Worm (Caenorhabditis elegans) whole organism, midembryonic: ENCODE measurements around the gene D1086.6.

ENCODE experiments used
- T22C8.4 ChIP-seq: fragments of 200-800 bp; sonication (Bioruptor generic); IDR thresholded peaks from 2 replicates; pipeline ENCODE4 v1.3.6; 2022; ENCODE audit warnings: missing genetic modification characterization, missing compliant biosample characterization
- cog-1 ChIP-seq: sonication (generic microtip); optimal IDR thresholded peaks from 2 replicates; lab custom pipeline; 2016; ENCODE audit warnings: missing genetic modification characterization, missing compliant biosample characterization
- flt-1 ChIP-seq: fragments of 200-800 bp; sonication (Bioruptor generic); IDR thresholded peaks from 2 replicates; pipeline ENCODE4 v1.3.6; 2022; ENCODE audit warnings: missing genetic modification characterization, missing compliant biosample characterization
- klf-2 ChIP-seq: fragments of 200-800 bp; sonication (Bioruptor generic); conservative IDR thresholded peaks from 2 replicates; pipeline ENCODE4 v1.3.6; 2022; ENCODE audit warnings: missing genetic modification reagents, missing genetic modification characterization, missing compliant biosample characterization
- med-1 ChIP-seq: sonication (generic microtip); optimal IDR thresholded peaks from 2 replicates; lab custom pipeline; 2017; ENCODE audit warnings: missing genetic modification characterization, mild to moderate bottlenecking, missing compliant biosample characterization, antibody characterized with exemption, missing genetic modification reagents; ENCODE audit not compliant: insufficient read depth
- ref-1 ChIP-seq: fragments of 200-800 bp; sonication (Bioruptor generic); conservative IDR thresholded peaks from 2 replicates; pipeline ENCODE4 v1.3.6; 2022; ENCODE audit warnings: missing genetic modification reagents, missing genetic modification characterization, missing compliant biosample characterization
- tab-1 ChIP-seq: fragments of 200-800 bp; sonication (Bioruptor generic); IDR thresholded peaks from 2 replicates; pipeline ENCODE4 v1.3.6; 2022; ENCODE audit warnings: missing genetic modification characterization, missing compliant biosample characterization
- ztf-23 ChIP-seq: fragments of 200-800 bp; sonication (Bioruptor generic); IDR thresholded peaks from 2 replicates; pipeline ENCODE4 v1.3.6; 2022; ENCODE audit warnings: missing genetic modification reagents, missing genetic modification characterization, missing compliant biosample characterization
- ztf-29 ChIP-seq: fragments of 200-800 bp; sonication (Bioruptor generic); IDR thresholded peaks from 2 replicates; pipeline ENCODE4 v1.3.6; 2022; ENCODE audit warnings: missing genetic modification reagents, missing genetic modification characterization, missing compliant biosample characterization

DNA sequence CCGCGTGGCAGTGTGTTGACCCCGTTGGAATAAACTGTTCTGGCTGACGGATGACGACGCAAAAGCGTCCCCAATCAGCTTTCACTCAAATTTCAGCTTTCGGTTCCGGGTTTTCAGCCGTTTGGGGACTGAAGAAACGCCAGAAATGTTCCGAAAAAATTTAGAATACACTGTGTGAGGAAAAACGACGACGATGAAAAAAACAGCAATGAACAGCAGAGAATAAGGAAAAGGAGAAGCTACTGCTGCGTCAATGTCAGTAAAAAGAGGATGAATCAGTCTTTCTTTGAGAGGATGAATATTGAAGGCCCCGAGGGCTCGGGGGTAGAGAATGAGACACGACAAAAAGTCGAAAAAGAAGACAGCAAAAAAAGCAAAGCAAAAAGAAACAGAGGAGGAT, 49.3 kb downstream of the D1086.6 start:
- TF ChIP-seq ztf-23 (no peak), klf-2 (GFP tag; lab: Robert Waterston, UW) (no peak), tab-1 (GFP tag; lab: Robert Waterston, UW) (no peak), ref-1 (GFP tag; lab: Robert Waterston, UW) (no peak), flt-1 (GFP tag; lab: Robert Waterston, UW) (no peak), med-1 (no peak), T22C8.4 (GFP tag; lab: Robert Waterston, UW) (no peak), cog-1 (tag; lab: Kevin White, UChicago) (no peak), ztf-29 (GFP tag; lab: Robert Waterston, UW) (no peak)
